Fruit fly (Drosophila melanogaster) whole organism, embryonic: Measurements from ENCODE around the gene CG15209.

ENCODE experiments used
- Abd-B ChIP-seq: fragments of 200-800 bp; sonication (Bioruptor generic); optimal IDR thresholded peaks from 2 replicates; lab custom pipeline; 2018; ENCODE audit warnings: missing biosample characterization, mild to moderate bottlenecking, missing genetic modification characterization, moderate library complexity
- CG11247 ChIP-seq: fragments of 200-800 bp; sonication (Bioruptor generic); IDR thresholded peaks from 2 replicates; pipeline ENCODE4 v1.3.6; 2022; ENCODE audit warnings: missing biosample characterization, missing genetic modification characterization
- CG13894 ChIP-seq: fragments of 200-800 bp; sonication (Bioruptor generic); optimal IDR thresholded peaks from 3 replicates; lab custom pipeline; 2018; ENCODE audit warnings: missing biosample characterization, mild to moderate bottlenecking, missing genetic modification characterization, moderate library complexity
- CG1602 ChIP-seq: fragments of 200-800 bp; sonication (Bioruptor generic); optimal IDR thresholded peaks from 3 replicates; lab custom pipeline; 2016; ENCODE audit warnings: missing biosample characterization, missing genetic modification characterization
- ash1 ChIP-seq: fragments of 200-800 bp; sonication (Bioruptor generic); optimal IDR thresholded peaks from 2 replicates; lab custom pipeline; 2018; ENCODE audit warnings: missing biosample characterization, mild to moderate bottlenecking, missing genetic modification characterization
- bsh ChIP-seq, 2 experiments: fragments of 200-800 bp; sonication (Bioruptor generic); optimal IDR thresholded peaks; 2 replicates each; lab custom pipeline; 2017 to 2018; ENCODE audit warnings: mild to moderate bottlenecking in 2 of 2, missing biosample characterization in 2 of 2, missing genetic modification characterization in 2 of 2, moderate library complexity in 1 of 2
- cg ChIP-seq: fragments of 200-800 bp; sonication (Bioruptor generic); optimal IDR thresholded peaks from 3 replicates; lab custom pipeline; 2019; ENCODE audit warnings: missing biosample characterization, mild to moderate bottlenecking, missing genetic modification characterization, moderate library complexity

DNA sequence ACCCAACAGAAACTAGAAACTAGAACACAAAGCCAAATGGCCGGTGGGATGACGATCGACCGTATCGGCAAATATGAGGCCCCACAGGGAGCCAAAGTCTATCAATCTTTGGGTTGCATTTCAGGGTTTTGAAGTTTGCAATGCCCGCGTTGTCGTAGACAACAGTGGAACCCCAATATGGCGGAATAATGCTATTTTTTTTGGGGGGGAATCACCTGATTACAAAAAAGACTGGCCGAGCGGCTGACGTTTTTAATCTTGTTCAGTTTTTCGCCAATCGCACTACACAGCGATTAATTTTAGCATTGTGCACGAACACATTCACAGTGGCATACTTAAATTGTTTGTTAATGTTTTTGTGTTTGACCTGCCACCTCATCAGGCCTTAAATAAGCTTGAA, 34.4 kb downstream of the CG15209 start:
- TF ChIP-seq CG11247 (GFP tag; lab: Robert Waterston, UW) (no peak), ash1 (GFP tag; lab: Kevin White, UChicago) (no peak), bsh (GFP tag; optimal IDR thresholded peaks at IDR 0.05; lab: Kevin White, UChicago) (no peak), cg (GFP tag; lab: Kevin White, UChicago) (no peak), Abd-B (GFP tag; lab: Kevin White, UChicago) (no peak), CG13894 (tag; lab: Kevin White, UChicago) (no peak), CG1602 (GFP tag; lab: Kevin White, UChicago) (no peak)
